Fruit fly (Drosophila melanogaster) whole organism, embryonic: ENCODE results near the gene CG11768.

Experiments used
- CG11093 ChIP-seq: fragments of 200-800 bp; sonication (Bioruptor generic); IDR thresholded peaks from 3 replicates; pipeline ENCODE4 v1.3.6; 2022; ENCODE audit warnings: missing biosample characterization, missing genetic modification characterization
- CG12219 ChIP-seq: fragments of 200-800 bp; sonication (Bioruptor generic); optimal IDR thresholded peaks from 3 replicates; lab custom pipeline; 2018; ENCODE audit warnings: missing biosample characterization, mild to moderate bottlenecking, missing genetic modification characterization
- CG12744 ChIP-seq: fragments of 200-800 bp; sonication (Bioruptor generic); optimal IDR thresholded peaks from 2 replicates; lab custom pipeline; 2016; ENCODE audit warnings: missing biosample characterization, missing genetic modification characterization
- CG17359 ChIP-seq: fragments of 200-800 bp; sonication (Bioruptor generic); optimal IDR thresholded peaks from 3 replicates; lab custom pipeline; 2018; ENCODE audit warnings: missing biosample characterization, mild to moderate bottlenecking, missing genetic modification characterization, moderate library complexity
- CG18262 ChIP-seq: fragments of 200-800 bp; optimal IDR thresholded peaks from 3 replicates; lab custom pipeline; 2019; ENCODE audit warnings: missing biosample characterization, mild to moderate bottlenecking, missing genetic modification characterization, moderate library complexity
- CG2875 ChIP-seq: fragments of 200-800 bp; sonication (Bioruptor generic); optimal IDR thresholded peaks from 2 replicates; lab custom pipeline; 2017; ENCODE audit warnings: missing biosample characterization, mild to moderate bottlenecking, missing genetic modification characterization, missing genetic modification reagents
- CG30431 ChIP-seq: fragments of 200-800 bp; sonication (Bioruptor generic); optimal IDR thresholded peaks from 2 replicates; lab custom pipeline; 2017; ENCODE audit warnings: missing biosample characterization, missing genetic modification characterization
- CG32772 ChIP-seq: fragments of 200-800 bp; sonication (Bioruptor generic); IDR thresholded peaks from 2 replicates; pipeline ENCODE4 v1.3.6; 2022; ENCODE audit warnings: missing biosample characterization, missing genetic modification characterization
- CG3838 ChIP-seq: fragments of 200-800 bp; sonication (Bioruptor generic); optimal IDR thresholded peaks from 3 replicates; lab custom pipeline; 2016; ENCODE audit warnings: missing biosample characterization, missing genetic modification characterization
- CG4360 ChIP-seq: fragments of 200-800 bp; sonication (Bioruptor generic); IDR thresholded peaks from 2 replicates; pipeline ENCODE4 v1.3.6; 2022; ENCODE audit warnings: missing biosample characterization, missing genetic modification characterization
- CG43689 ChIP-seq: fragments of 200-800 bp; sonication (Bioruptor generic); IDR thresholded peaks from 2 replicates; pipeline ENCODE4 v1.3.6; 2022; ENCODE audit warnings: missing biosample characterization, missing genetic modification characterization
- CG6272 ChIP-seq: fragments of 200-800 bp; sonication (Bioruptor generic); IDR thresholded peaks from 2 replicates; pipeline ENCODE4 v1.3.6; 2022; ENCODE audit warnings: missing biosample characterization, missing genetic modification characterization
- CG6813 ChIP-seq: fragments of 200-800 bp; sonication (Bioruptor generic); optimal IDR thresholded peaks from 2 replicates; lab custom pipeline; 2017; ENCODE audit warnings: missing biosample characterization, missing genetic modification characterization, mild to moderate bottlenecking, moderate library complexity, missing genetic modification reagents
- CG8281 ChIP-seq: fragments of 200-800 bp; sonication (Bioruptor generic); optimal IDR thresholded peaks from 2 replicates; lab custom pipeline; 2018; ENCODE audit warnings: missing biosample characterization, mild to moderate bottlenecking, missing genetic modification characterization, moderate library complexity
- CG8359 ChIP-seq: fragments of 200-800 bp; sonication (Bioruptor generic); optimal IDR thresholded peaks from 2 replicates; lab custom pipeline; 2017; ENCODE audit warnings: missing biosample characterization, mild to moderate bottlenecking, missing genetic modification characterization, borderline replicate concordance
- CG8478 ChIP-seq: fragments of >200 bp; optimal IDR thresholded peaks from 2 replicates; lab custom pipeline; 2018
- CHES-1-like ChIP-seq: fragments of 200-800 bp; sonication (Bioruptor generic); optimal IDR thresholded peaks from 2 replicates; lab custom pipeline; 2016; ENCODE audit warnings: missing biosample characterization, missing genetic modification characterization
- Dip2 ChIP-seq: fragments of 200-800 bp; sonication (Bioruptor generic); IDR thresholded peaks from 2 replicates; pipeline ENCODE4 v1.3.6; 2022; ENCODE audit warnings: missing biosample characterization, missing genetic modification characterization
- Doc3 ChIP-seq: fragments of 200-800 bp; sonication (Bioruptor generic); IDR thresholded peaks from 3 replicates; pipeline ENCODE4 v1.3.6; 2022; ENCODE audit warnings: missing biosample characterization, missing genetic modification characterization; ENCODE audit not compliant: partially characterized antibody
- E2f2 ChIP-seq: fragments of 200-800 bp; sonication (Bioruptor generic); IDR thresholded peaks from 2 replicates; pipeline ENCODE4 v1.3.6; 2022; ENCODE audit warnings: missing biosample characterization, missing genetic modification characterization
- Eip74EF ChIP-seq, 2 experiments: fragments of 200-800 bp in 1 of 2; fragments of >200 bp in 1 of 2; sonication (Bioruptor generic) in 1 of 2; optimal IDR thresholded peaks; 2 replicates each; lab custom pipeline; 2017 to 2019; ENCODE audit warnings: missing biosample characterization in 2 of 2, missing genetic modification characterization in 2 of 2, mild to moderate bottlenecking in 1 of 2, moderate library complexity in 1 of 2
- HLHmδ ChIP-seq: fragments of 200-800 bp; sonication (Bioruptor generic); optimal IDR thresholded peaks from 2 replicates; lab custom pipeline; 2018; ENCODE audit warnings: missing biosample characterization, mild to moderate bottlenecking, missing genetic modification characterization, moderate library complexity
- Lhr ChIP-seq: fragments of 200-800 bp; sonication (Bioruptor generic); optimal IDR thresholded peaks from 3 replicates; lab custom pipeline; 2017; ENCODE audit warnings: mild to moderate bottlenecking, missing biosample characterization, missing genetic modification reagents, missing genetic modification characterization
- Myb ChIP-seq: fragments of 200-800 bp; sonication (Bioruptor generic); optimal IDR thresholded peaks from 2 replicates; lab custom pipeline; 2016; ENCODE audit warnings: missing biosample characterization, missing genetic modification characterization
- Oli ChIP-seq: fragments of 200-800 bp; sonication (Bioruptor generic); optimal IDR thresholded peaks from 2 replicates; lab custom pipeline; 2018; ENCODE audit warnings: missing biosample characterization, mild to moderate bottlenecking, missing genetic modification characterization, moderate library complexity
- Opbp ChIP-seq: fragments of 200-800 bp; sonication (Bioruptor generic); IDR thresholded peaks from 3 replicates; pipeline ENCODE4 v1.3.6; 2022; ENCODE audit warnings: missing biosample characterization, missing genetic modification characterization; ENCODE audit not compliant: partially characterized antibody
- Xbp1 ChIP-seq: fragments of 200-800 bp; sonication (Bioruptor generic); optimal IDR thresholded peaks from 3 replicates; lab custom pipeline; 2016; ENCODE audit warnings: missing biosample characterization, mild to moderate bottlenecking, missing genetic modification characterization
- ato ChIP-seq: fragments of 200-800 bp; sonication (Bioruptor generic); IDR thresholded peaks from 2 replicates; pipeline ENCODE4 v1.3.6; 2022; ENCODE audit warnings: missing biosample characterization, missing genetic modification characterization; ENCODE audit not compliant: partially characterized antibody
- chinmo ChIP-seq: fragments of 200-800 bp; sonication (Bioruptor generic); IDR thresholded peaks from 4 replicates; pipeline ENCODE4 v1.3.6; 2022; ENCODE audit warnings: missing biosample characterization, missing genetic modification characterization; ENCODE audit not compliant: partially characterized antibody
- corto ChIP-seq: fragments of 200-800 bp; sonication (Bioruptor generic); optimal IDR thresholded peaks from 2 replicates; lab custom pipeline; 2016; ENCODE audit warnings: missing biosample characterization, mild to moderate bottlenecking, missing genetic modification characterization, moderate library complexity
- crc ChIP-seq: fragments of 200-800 bp; sonication (Bioruptor generic); optimal IDR thresholded peaks from 2 replicates; lab custom pipeline; 2016; ENCODE audit warnings: missing biosample characterization, missing genetic modification characterization
- dan ChIP-seq: fragments of 200-800 bp; sonication (Bioruptor generic); IDR thresholded peaks from 2 replicates; pipeline ENCODE4 v1.3.6; 2022; ENCODE audit warnings: missing biosample characterization, missing genetic modification characterization
- disco-r ChIP-seq: fragments of 200-800 bp; sonication (Bioruptor generic); optimal IDR thresholded peaks from 2 replicates; lab custom pipeline; 2016; ENCODE audit warnings: missing biosample characterization, missing genetic modification characterization
- dmrt99B ChIP-seq: fragments of 200-800 bp; sonication (Bioruptor generic); optimal IDR thresholded peaks from 2 replicates; lab custom pipeline; 2018; ENCODE audit warnings: missing biosample characterization, mild to moderate bottlenecking, missing genetic modification characterization, moderate library complexity
- ems ChIP-seq: fragments of 200-800 bp; sonication (Bioruptor generic); optimal IDR thresholded peaks from 3 replicates; lab custom pipeline; 2016; ENCODE audit warnings: missing biosample characterization, missing genetic modification characterization
- gsb-n ChIP-seq: fragments of 200-800 bp; sonication (Bioruptor generic); optimal IDR thresholded peaks from 3 replicates; lab custom pipeline; 2018; ENCODE audit warnings: missing biosample characterization, mild to moderate bottlenecking, missing genetic modification characterization
- jing ChIP-seq: fragments of 200-800 bp; sonication (Bioruptor generic); optimal IDR thresholded peaks from 2 replicates; lab custom pipeline; 2018; ENCODE audit warnings: missing biosample characterization, mild to moderate bottlenecking, missing genetic modification characterization
- kay ChIP-seq: fragments of 200-800 bp; sonication (Bioruptor generic); optimal IDR thresholded peaks from 2 replicates; lab custom pipeline; 2016; ENCODE audit warnings: missing biosample characterization, missing genetic modification characterization
- knrl ChIP-seq: fragments of 200-800 bp; sonication (Bioruptor generic); IDR thresholded peaks from 3 replicates; pipeline ENCODE4 v1.3.6; 2022; ENCODE audit warnings: missing biosample characterization, missing genetic modification characterization; ENCODE audit not compliant: partially characterized antibody
- lmd ChIP-seq: fragments of 200-800 bp; sonication (Bioruptor generic); IDR thresholded peaks from 2 replicates; pipeline ENCODE4 v1.3.6; 2022; ENCODE audit warnings: missing biosample characterization, missing genetic modification characterization
- nmo ChIP-seq: fragments of 200-800 bp; sonication (Bioruptor generic); optimal IDR thresholded peaks from 2 replicates; lab custom pipeline; 2018; ENCODE audit warnings: missing biosample characterization, mild to moderate bottlenecking, missing genetic modification characterization, moderate library complexity
- nom ChIP-seq: fragments of 200-800 bp; sonication (Bioruptor generic); optimal IDR thresholded peaks from 2 replicates; lab custom pipeline; 2017; ENCODE audit warnings: missing biosample characterization, missing genetic modification characterization, mild to moderate bottlenecking, moderate library complexity, missing genetic modification reagents
- otp ChIP-seq: fragments of 200-800 bp; sonication (Bioruptor generic); IDR thresholded peaks from 3 replicates; pipeline ENCODE4, ENCODE4 v1.3.6; 2022; ENCODE audit warnings: missing biosample characterization, missing genetic modification characterization
- pita ChIP-seq: fragments of 200-800 bp; sonication (Bioruptor generic); optimal IDR thresholded peaks from 2 replicates; lab custom pipeline; 2017; ENCODE audit warnings: missing biosample characterization, mild to moderate bottlenecking, missing genetic modification characterization
- sens ChIP-seq: fragments of 200-800 bp; sonication (Bioruptor generic); peaks from one replicate; lab custom pipeline; 2016; ENCODE audit warnings: missing biosample characterization, missing genetic modification characterization
- sima ChIP-seq: fragments of 200-800 bp; sonication (Bioruptor generic); optimal IDR thresholded peaks from 2 replicates; lab custom pipeline; 2016; ENCODE audit warnings: missing biosample characterization, missing genetic modification characterization
- vnd ChIP-seq: fragments of 200-800 bp; sonication (Bioruptor generic); IDR thresholded peaks from 3 replicates; pipeline ENCODE4 v1.3.6; 2022; ENCODE audit warnings: missing biosample characterization, missing genetic modification characterization; ENCODE audit not compliant: partially characterized antibody
- z ChIP-seq: fragments of 200-800 bp; sonication (Bioruptor generic); IDR thresholded peaks from 3 replicates; pipeline ENCODE4 v1.3.6; 2022; ENCODE audit warnings: missing biosample characterization, missing genetic modification characterization

Gene CG11768

DNA sequence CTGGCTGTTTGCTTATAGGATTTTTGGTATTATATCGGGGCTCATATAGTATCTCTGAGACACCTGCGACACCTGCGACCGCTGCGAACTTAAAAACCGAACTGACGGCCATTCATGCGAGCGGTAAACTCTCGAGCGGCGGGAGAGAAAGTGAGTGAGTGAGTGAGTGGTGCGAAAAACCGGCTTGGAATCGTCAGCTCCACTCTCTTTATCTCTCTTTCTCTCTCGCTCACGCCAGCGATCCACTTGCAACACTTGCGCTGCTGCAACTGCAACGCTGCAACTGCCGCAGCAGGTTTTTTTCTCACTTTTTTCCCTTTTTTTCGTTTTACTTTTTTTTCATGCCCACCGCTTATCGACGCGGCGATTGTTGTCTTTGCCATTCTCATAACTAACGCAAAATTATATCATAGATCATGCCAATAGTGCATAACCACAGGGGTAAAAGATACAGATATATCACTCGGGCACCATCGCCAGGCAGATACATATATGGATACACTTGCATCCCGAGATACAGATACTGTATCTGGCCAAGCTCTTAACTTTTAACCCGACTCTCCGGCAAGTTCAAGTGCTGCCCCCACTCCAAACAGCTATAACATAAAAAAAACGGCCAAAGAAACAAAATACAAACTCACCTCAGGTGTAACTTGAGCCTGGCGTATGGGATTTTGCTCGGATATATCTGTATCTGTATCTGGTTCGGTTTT lies 24.6 kb upstream of the CG11768 start (continued):
- TF ChIP-seq disco-r (GFP tag; lab: Kevin White, UChicago): no peak
- no peak for TF ChIP-seq vnd
- no peak for TF ChIP-seq CG11093 (GFP tag; lab: Robert Waterston, UW)
- TF ChIP-seq Xbp1 (GFP tag; lab: Kevin White, UChicago): no peak
- no peak for TF ChIP-seq knrl
- no peak for TF ChIP-seq CG12744 (GFP tag; lab: Kevin White, UChicago)
- no peak for TF ChIP-seq CG30431 (GFP tag; lab: Kevin White, UChicago)
- no peak for TF ChIP-seq Oli (tag; lab: Kevin White, UChicago)
- TF ChIP-seq kay (GFP tag; lab: Kevin White, UChicago): no peak
- TF ChIP-seq CHES-1-like (GFP tag; lab: Kevin White, UChicago): no peak
- no peak for TF ChIP-seq jing
- TF ChIP-seq z (GFP tag; lab: Robert Waterston, UW): peak; percentile 89
- no peak for TF ChIP-seq CG2875 (GFP tag; lab: Kevin White, UChicago)
- no peak for TF ChIP-seq ato (GFP tag; lab: Robert Waterston, UW)
- 0 out of 3 replicates have a peak, but pooled peaks have one; percentile 49 for TF ChIP-seq Opbp (GFP tag; lab: Robert Waterston, UW)
- TF ChIP-seq ems (GFP tag; lab: Kevin White, UChicago): no peak
- no peak for TF ChIP-seq dan (GFP tag; lab: Robert Waterston, UW)
- no peak for TF ChIP-seq CG17359 (tag; lab: Kevin White, UChicago)
- TF ChIP-seq crc (GFP tag; lab: Kevin White, UChicago): no peak
- TF ChIP-seq CG43689 (GFP tag; lab: Robert Waterston, UW): no peak
- TF ChIP-seq lmd (GFP tag; lab: Robert Waterston, UW): no peak
- peak; percentile 60 for TF ChIP-seq sens (GFP tag; lab: Kevin White, UChicago)
- no peak for TF ChIP-seq CG6272
- TF ChIP-seq chinmo (GFP tag; lab: Robert Waterston, UW): 0 out of 4 replicates have a peak, but pooled peaks have one; percentile 40
- no peak for TF ChIP-seq CG8281
- TF ChIP-seq Doc3 (GFP tag; lab: Robert Waterston, UW): no peak
- no peak for TF ChIP-seq sima
- no peak for TF ChIP-seq Eip74EF (GFP tag; optimal IDR thresholded peaks at IDR 0.05; lab: Kevin White, UChicago)
- TF ChIP-seq otp: no peak
- TF ChIP-seq corto: peak; percentile 29
- TF ChIP-seq CG32772: peak; percentile 26; the same call in 1 of the 2 replicates
- TF ChIP-seq nom: peak; percentile 94
- TF ChIP-seq CG18262 (tag; lab: Kevin White, UChicago): no peak
- TF ChIP-seq CG3838 (GFP tag; lab: Kevin White, UChicago): no peak
- TF ChIP-seq CG8478: no peak
- no peak for TF ChIP-seq E2f2 (GFP tag; lab: Robert Waterston, UW)
- no peak for TF ChIP-seq CG6813 (GFP tag; lab: Kevin White, UChicago)
- no peak for TF ChIP-seq HLHmδ (GFP tag; lab: Kevin White, UChicago)
- no peak for TF ChIP-seq Dip2 (GFP tag; lab: Robert Waterston, UW)
- no peak for TF ChIP-seq CG8359 (GFP tag; lab: Kevin White, UChicago)
- no peak for TF ChIP-seq nmo
- no peak for TF ChIP-seq Lhr
- TF ChIP-seq CG4360: no peak
- TF ChIP-seq Myb (GFP tag; lab: Kevin White, UChicago): no peak
- TF ChIP-seq pita: no peak
- TF ChIP-seq gsb-n (tag; lab: Kevin White, UChicago): no peak
- no peak for TF ChIP-seq CG12219 (GFP tag; lab: Kevin White, UChicago)
- TF ChIP-seq dmrt99B: no peak
- TF ChIP-seq, all 482 proteins: peak for 24
